Worm (Caenorhabditis elegans): ENCODE data around the gene T23G4.127.

T23G4.127 gene

DNA sequence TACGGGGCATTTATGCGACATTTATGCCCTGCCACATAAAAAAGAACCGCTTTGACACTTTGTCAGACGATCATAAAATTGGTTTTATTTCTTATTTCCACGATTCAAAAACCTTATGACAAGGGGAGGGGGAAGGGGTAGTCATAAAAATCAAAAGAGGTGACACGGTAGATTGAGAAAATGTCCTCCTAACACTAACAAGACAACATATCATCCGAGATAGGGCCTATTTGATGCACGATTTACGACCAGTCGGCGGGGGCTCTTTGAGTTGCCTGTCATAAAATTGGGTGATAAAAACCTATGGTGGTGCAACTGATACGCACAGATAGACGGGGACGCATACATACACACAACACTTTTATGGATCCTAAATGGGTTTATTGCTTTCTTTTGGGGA, 9.4 kb upstream of the T23G4.127 start:
- TF ChIP-seq cnd-1 (tag; optimal IDR thresholded peaks at IDR 0.05): no peak
- no peak for TF ChIP-seq flh-1 (GFP tag; optimal IDR thresholded peaks at IDR 0.05)
- TF ChIP-seq drap-1 (GFP tag; optimal IDR thresholded peaks at IDR 0.05): no peak
- no peak for TF ChIP-seq nhr-76 (tag; optimal IDR thresholded peaks at IDR 0.05)
- no peak for TF ChIP-seq tbx-8 (GFP tag; optimal IDR thresholded peaks at IDR 0.05)
- peak; percentile 65 for TF ChIP-seq unc-62 (GFP tag; optimal IDR thresholded peaks at IDR 0.05)
- TF ChIP-seq ceh-83 (GFP tag; optimal IDR thresholded peaks at IDR 0.05): no peak
- no peak for TF ChIP-seq ham-2 (GFP tag; optimal IDR thresholded peaks at IDR 0.05)
- TF ChIP-seq nhr-237 (tag; optimal IDR thresholded peaks at IDR 0.05): no peak
- no peak for TF ChIP-seq elt-3 (tag; optimal IDR thresholded peaks at IDR 0.05)
- TF ChIP-seq pha-4 (tag; optimal IDR thresholded peaks at IDR 0.05): no peak
- peak; percentile 36 for TF ChIP-seq nhr-2 (tag; optimal IDR thresholded peaks at IDR 0.05)
- no peak for TF ChIP-seq nhr-12 (tag; optimal IDR thresholded peaks at IDR 0.05)
- TF ChIP-seq snpc-4 (tag; optimal IDR thresholded peaks at IDR 0.05): no peak
- no peak for TF ChIP-seq mep-1 (tag; optimal IDR thresholded peaks at IDR 0.05)

DNA sequence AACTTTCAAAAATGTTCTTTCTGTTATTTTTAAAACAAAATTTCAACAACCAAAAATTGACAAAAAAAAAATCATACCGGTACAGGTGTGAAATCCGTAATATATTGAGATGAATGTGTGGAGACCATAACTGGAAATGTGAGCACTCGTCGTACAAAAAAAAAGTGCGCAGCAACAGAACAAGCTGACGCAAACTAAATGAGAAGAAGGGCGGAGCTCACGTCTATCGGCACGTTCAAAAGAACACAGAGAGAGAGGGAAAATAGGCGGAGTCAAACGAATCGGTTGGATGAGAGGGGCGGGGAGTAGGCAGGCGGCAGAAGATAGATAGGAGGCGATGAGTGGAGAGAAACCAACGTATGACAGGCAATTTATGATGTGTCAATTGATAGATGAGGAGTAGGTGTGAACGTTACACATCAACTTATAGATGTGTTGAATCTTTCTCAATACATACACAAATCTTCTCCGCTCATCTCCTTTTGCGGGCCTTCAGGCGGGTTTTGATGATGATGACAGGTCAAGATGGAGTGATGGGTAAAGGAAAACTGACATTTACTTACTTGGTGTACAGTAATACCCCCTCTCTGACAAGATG, 5.4 kb upstream of the T23G4.127 start, which contains the start of gene tlp-1:
tlp-1 (minus strand) TSS at position 255 of the 598 bp plus-strand sequence.
- no peak for TF ChIP-seq pha-4 (tag; optimal IDR thresholded peaks at IDR 0.05)
- TF ChIP-seq ces-1 (GFP tag; optimal IDR thresholded peaks at IDR 0.05): no peak
- no peak for TF ChIP-seq sptf-1 (tag; optimal IDR thresholded peaks at IDR 0.05)
- no peak for TF ChIP-seq cnd-1 (tag; optimal IDR thresholded peaks at IDR 0.05)
- peak; percentile 72 for TF ChIP-seq hlh-1 (tag; optimal IDR thresholded peaks at IDR 0.05)
- no peak for TF ChIP-seq mls-2 (tag; optimal IDR thresholded peaks at IDR 0.05)
- peak; percentile 89 for TF ChIP-seq nhr-2 (tag; optimal IDR thresholded peaks at IDR 0.05)
- TF ChIP-seq nhr-237 (tag; optimal IDR thresholded peaks at IDR 0.05): no peak
- TF ChIP-seq ceh-43 (GFP tag; optimal IDR thresholded peaks at IDR 0.05): no peak
- TF ChIP-seq blmp-1 (tag; optimal IDR thresholded peaks at IDR 0.05): no peak
- peak; percentile 100 for TF ChIP-seq unc-62 (GFP tag; optimal IDR thresholded peaks at IDR 0.05)
- no peak for TF ChIP-seq ceh-39 (tag; optimal IDR thresholded peaks at IDR 0.05)
- TF ChIP-seq elt-1 (tag; optimal IDR thresholded peaks at IDR 0.05; ENCODE audit: borderline replicate concordance, insufficient read depth): peak; percentile 88
- TF ChIP-seq lin-13 (tag; optimal IDR thresholded peaks at IDR 0.05): no peak
- no peak for TF ChIP-seq elt-3 (tag; optimal IDR thresholded peaks at IDR 0.05)
- no peak for TF ChIP-seq M03D4.4 (tag; optimal IDR thresholded peaks at IDR 0.05)
- no peak for TF ChIP-seq ham-2 (GFP tag; optimal IDR thresholded peaks at IDR 0.05)
- TF ChIP-seq lsy-2 (tag; optimal IDR thresholded peaks at IDR 0.05): no peak
- peak; percentile 36 for TF ChIP-seq mab-5 (tag; optimal IDR thresholded peaks at IDR 0.05)
- TF ChIP-seq unc-39 (tag; optimal IDR thresholded peaks at IDR 0.05): no peak
- TF ChIP-seq flh-1 (GFP tag; optimal IDR thresholded peaks at IDR 0.05): no peak
- TF ChIP-seq tbx-8 (GFP tag; optimal IDR thresholded peaks at IDR 0.05): peak; percentile 18
- peak; percentile 42 for TF ChIP-seq unc-120 (tag; optimal IDR thresholded peaks at IDR 0.05; ENCODE audit: poor library complexity, severe bottlenecking)
- no peak for TF ChIP-seq drap-1 (GFP tag; optimal IDR thresholded peaks at IDR 0.05)
- TF ChIP-seq nhr-76 (tag; optimal IDR thresholded peaks at IDR 0.05): no peak
- TF ChIP-seq mep-1 (tag; optimal IDR thresholded peaks at IDR 0.05): no peak
- no peak for TF ChIP-seq sem-2 (GFP tag; optimal IDR thresholded peaks at IDR 0.05)
- TF ChIP-seq snpc-4 (tag; optimal IDR thresholded peaks at IDR 0.05): no peak
- no peak for TF ChIP-seq ztf-11 (tag; optimal IDR thresholded peaks at IDR 0.05)
- TF ChIP-seq ceh-83 (GFP tag; optimal IDR thresholded peaks at IDR 0.05): no peak
- no peak for TF ChIP-seq nhr-12 (tag; optimal IDR thresholded peaks at IDR 0.05)
- no peak for TF ChIP-seq nhr-28 (tag; optimal IDR thresholded peaks at IDR 0.05)

DNA sequence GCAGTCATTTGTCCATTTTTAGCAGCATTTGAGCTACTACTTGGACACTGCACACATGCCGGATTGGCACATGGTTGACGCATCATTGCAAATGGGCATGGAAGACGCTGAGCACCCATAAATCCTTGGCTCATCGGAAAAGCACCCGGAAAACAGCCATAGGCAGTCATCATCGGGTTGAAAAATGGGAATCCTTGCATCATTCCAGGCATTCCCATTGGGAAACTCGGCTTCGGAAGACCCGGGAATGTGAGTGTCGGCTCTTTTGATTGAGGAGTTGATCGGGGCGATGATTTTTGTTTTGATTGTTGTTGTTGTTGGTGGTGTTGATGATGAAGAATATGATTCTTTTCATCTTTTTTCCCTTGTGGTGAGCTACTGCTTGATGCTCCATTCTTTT, 4.2 kb upstream of the T23G4.127 start:
- TF ChIP-seq hlh-1 (tag; optimal IDR thresholded peaks at IDR 0.05): no peak
- no peak for TF ChIP-seq bed-3 (GFP tag; optimal IDR thresholded peaks at IDR 0.05)
- TF ChIP-seq M03D4.4 (tag; optimal IDR thresholded peaks at IDR 0.05): no peak
- no peak for TF ChIP-seq lsy-2 (tag; optimal IDR thresholded peaks at IDR 0.05)
- TF ChIP-seq cnd-1 (tag; optimal IDR thresholded peaks at IDR 0.05): no peak
- TF ChIP-seq zip-8 (tag; optimal IDR thresholded peaks at IDR 0.05): no peak
- no peak for TF ChIP-seq ceh-43 (GFP tag; optimal IDR thresholded peaks at IDR 0.05)
- no peak for TF ChIP-seq nhr-12 (tag; optimal IDR thresholded peaks at IDR 0.05)
- TF ChIP-seq elt-3 (tag; optimal IDR thresholded peaks at IDR 0.05): no peak
- no peak for TF ChIP-seq elt-1 (tag; optimal IDR thresholded peaks at IDR 0.05; ENCODE audit: borderline replicate concordance, insufficient read depth)
- TF ChIP-seq drap-1 (GFP tag; optimal IDR thresholded peaks at IDR 0.05): no peak
- TF ChIP-seq ham-2 (GFP tag; optimal IDR thresholded peaks at IDR 0.05): no peak
